Worm (Caenorhabditis elegans) whole organism, young adult: ENCODE data around the gene hil-4.

Experiments used
- cebp-1 ChIP-seq, 2 experiments: fragments of 200-800 bp in 1 of 2; sonication (Bioruptor generic) in 1 of 2; sonication (generic microtip) in 1 of 2; IDR thresholded peaks in 1 of 2; optimal IDR thresholded peaks in 1 of 2; 2 replicates each; pipeline versions ENCODE4 v1.3.6 to Lab custom; 2017 to 2022; ENCODE audit warnings: missing compliant biosample characterization in 2 of 2, missing genetic modification characterization in 2 of 2, mild to moderate bottlenecking in 1 of 2, missing genetic modification reagents in 1 of 2, moderate library complexity in 1 of 2
- dpl-1 ChIP-seq: fragments of 150-350 bp; optimal IDR thresholded peaks from 2 replicates; lab custom pipeline; 2014; ENCODE audit warnings: missing biosample characterization, missing genetic modification reagents, missing genetic modification characterization
- efl-1 ChIP-seq: fragments of 150-350 bp; optimal IDR thresholded peaks from 2 replicates; lab custom pipeline; 2014; ENCODE audit warnings: missing biosample characterization, missing genetic modification reagents, missing genetic modification characterization
- hrde-1 ChIP-seq: sonication (generic microtip); optimal IDR thresholded peaks from 2 replicates; lab custom pipeline; 2016; ENCODE audit warnings: missing genetic modification characterization, mild to moderate bottlenecking, missing compliant biosample characterization, moderate library complexity, missing genotype, missing genetic modification reagents, borderline replicate concordance
- lag-1 ChIP-seq: fragments of 200-800 bp; sonication (Bioruptor generic); IDR thresholded peaks from 2 replicates; pipeline ENCODE4 v1.3.6; 2022; ENCODE audit warnings: missing genetic modification reagents, missing genetic modification characterization, missing compliant biosample characterization
- lin-35 ChIP-seq, 3 experiments: fragments of 150-350 bp in 2 of 3; sonication (generic microtip) in 1 of 3; optimal IDR thresholded peaks; 2 replicates each; lab custom pipeline; 2014 to 2018; ENCODE audit warnings: missing biosample characterization in 3 of 3, missing genetic modification characterization in 3 of 3, missing genetic modification reagents in 3 of 3
- nhr-80 ChIP-seq: sonication (generic microtip); optimal IDR thresholded peaks from 2 replicates; lab custom pipeline; 2016; ENCODE audit warnings: missing genetic modification characterization, missing compliant biosample characterization
- ztf-25 ChIP-seq: fragments of 200-800 bp; sonication (Bioruptor generic); IDR thresholded peaks from 2 replicates; pipeline ENCODE4 v1.3.6; 2022; ENCODE audit warnings: missing genetic modification reagents, missing genetic modification characterization, missing compliant biosample characterization
- ztf-28 ChIP-seq: fragments of 200-800 bp; sonication (Bioruptor generic); IDR thresholded peaks from 2 replicates; pipeline ENCODE4 v1.3.6; 2022; ENCODE audit warnings: missing genetic modification reagents, missing genetic modification characterization, missing compliant biosample characterization
- ztf-3 ChIP-seq: fragments of 200-800 bp; sonication (Bioruptor generic); optimal IDR thresholded peaks from 2 replicates; lab custom pipeline; 2018; ENCODE audit warnings: mild to moderate bottlenecking, missing genetic modification characterization, missing compliant biosample characterization

- TF ChIP-seq lin-35 (GFP tag; optimal IDR thresholded peaks at IDR 0.05; lab: Kevin White, UChicago) (no peak), nhr-80 (tag; lab: Kevin White, UChicago) (no peak), hrde-1 (tag; lab: Kevin White, UChicago) (no peak), ztf-3 (GFP tag; lab: Kevin White, UChicago) (no peak), dpl-1 (no peak), cebp-1 (GFP tag; IDR thresholded peaks at IDR 0.05; lab: Robert Waterston, UW) (no peak), cebp-1 (tag; optimal IDR thresholded peaks at IDR 0.05; lab: Kevin White, UChicago) (no peak), ztf-28 (no peak), lag-1 (GFP tag; lab: Robert Waterston, UW) (no peak), efl-1 (GFP tag; lab: Kevin White, UChicago) (no peak), ztf-25 (no peak)
Measured at ce11 chrV:4722314-4722713, 31.8 kb upstream of the hil-4 start, which contains the start of gene F39G3.5.
